Fruit fly (Drosophila melanogaster) whole organism: ENCODE results near the gene kst.

Experiments
- EcR ChIP-seq, 2 experiments: fragments of >200 bp; optimal IDR thresholded peaks; 2 replicates each; lab custom pipeline; 2017; ENCODE audit warnings: missing biosample characterization in 2 of 2, missing genetic modification characterization in 2 of 2, missing genetic modification reagents in 2 of 2
- pan ChIP-seq: fragments of >200 bp; optimal IDR thresholded peaks from 2 replicates; lab custom pipeline; 2017
- psq ChIP-seq: fragments of >200 bp; optimal IDR thresholded peaks from 2 replicates; lab custom pipeline; 2017
- usp ChIP-seq: fragments of >200 bp; optimal IDR thresholded peaks from 2 replicates; lab custom pipeline; 2017; ENCODE audit warnings: missing biosample characterization, missing genetic modification characterization, mixed read lengths

dm6 chr3L:3414796-3415568, 78.3 kb downstream of the kst start:
- no peak for TF ChIP-seq EcR (GFP tag; optimal IDR thresholded peaks at IDR 0.05; lab: Kevin White, UChicago)
- TF ChIP-seq usp, result no peak
- no peak for TF ChIP-seq psq (lab: Kevin White, UChicago)
- no peak for TF ChIP-seq pan (lab: Kevin White, UChicago)
